Worm (Caenorhabditis elegans): ENCODE results near the gene fbxb-81.
"Not testable (repeated sequence)": the region's sequence is repeated elsewhere in the genome, so short reads cannot be mapped to it uniquely, and the experiment has no call there.

The fbxb-81 gene

DNA sequence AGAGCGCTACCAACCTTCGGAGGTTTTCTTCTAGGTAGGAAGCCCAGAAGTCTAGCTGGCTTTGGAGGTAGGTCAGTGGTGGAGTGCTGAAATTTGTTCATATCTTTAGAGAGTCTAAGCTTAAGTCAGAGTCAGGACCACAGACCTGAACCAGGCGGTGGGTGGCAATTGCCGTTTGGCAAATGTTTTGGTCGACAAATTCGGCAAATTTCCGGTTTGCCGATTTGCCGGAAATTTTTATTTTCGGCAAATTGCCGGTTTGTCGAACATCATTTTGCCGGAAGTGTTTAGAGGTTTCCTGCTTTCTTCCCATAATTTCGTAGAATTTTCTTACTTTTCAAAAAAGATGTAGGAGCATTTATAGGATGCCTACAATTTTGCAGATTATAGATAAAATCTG, 42.2 kb downstream of the fbxb-81 start, which contains the start of gene C29F9.9:
C29F9.9 (minus strand) TSS at position 101 of the 400 bp plus-strand sequence.
- TF ChIP-seq pes-1 (GFP tag; IDR thresholded peaks at IDR 0.05); B0310.2 (tag; optimal IDR thresholded peaks at IDR 0.05); tra-4 (tag; optimal IDR thresholded peaks at IDR 0.05): not testable (repeated sequence)

DNA sequence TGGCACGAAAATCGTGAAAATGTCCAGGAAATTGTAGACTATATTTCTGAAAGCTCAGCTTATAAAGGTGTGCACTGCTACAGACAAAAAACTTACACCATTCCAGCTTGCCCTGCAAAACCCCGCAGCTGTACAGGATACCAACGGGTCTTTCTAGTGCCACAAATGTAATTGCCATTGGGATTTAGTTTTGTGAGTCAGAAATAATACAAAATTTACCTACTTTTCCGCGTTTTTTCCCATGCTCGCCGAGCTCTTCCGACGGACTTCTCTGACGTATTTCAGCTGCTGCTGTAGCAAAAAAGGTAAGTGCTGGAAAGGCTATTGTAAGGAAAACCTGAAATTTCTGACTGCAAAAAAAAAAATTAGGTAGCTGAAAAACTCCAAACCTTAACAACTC, 44.0 kb downstream of the fbxb-81 start, which contains the start of gene C29F9.8:
C29F9.8 (minus strand) TSS at position 101 of the 400 bp plus-strand sequence.
- not testable (repeated sequence) for TF ChIP-seq pes-1 (GFP tag; IDR thresholded peaks at IDR 0.05); F13C5.2 (tag; optimal IDR thresholded peaks at IDR 0.05); B0310.2 (tag; optimal IDR thresholded peaks at IDR 0.05)

DNA sequence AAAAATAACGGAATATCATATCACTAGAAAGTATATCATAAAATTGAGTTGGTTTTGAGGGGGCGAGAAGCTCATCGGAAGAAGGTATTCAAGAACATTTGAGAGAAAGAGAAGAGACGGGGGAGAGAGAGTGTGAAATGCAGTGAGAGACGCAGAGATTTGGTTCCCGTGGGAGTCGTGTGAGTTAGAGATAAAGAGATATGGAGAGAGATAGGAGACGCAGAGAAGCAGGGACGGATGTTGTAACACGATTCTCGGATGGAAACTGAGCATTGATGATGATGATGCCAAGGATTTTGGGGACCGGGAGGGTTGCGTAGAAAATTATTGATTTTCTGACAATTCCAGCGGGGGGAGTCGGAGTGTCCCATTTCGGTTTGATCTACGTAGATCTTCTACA, 44.8 kb downstream of the fbxb-81 start:
- TF ChIP-seq hmg-4 (GFP tag; optimal IDR thresholded peaks at IDR 0.05) (no peak), tbx-37 (GFP tag; conservative IDR thresholded peaks at IDR 0.05) (no peak), tbx-11 (GFP tag; IDR thresholded peaks at IDR 0.05) (no peak), scrt-1 (GFP tag; IDR thresholded peaks at IDR 0.05) (no peak), B0310.2 (tag; optimal IDR thresholded peaks at IDR 0.05) (no peak), hmbx-1 (tag; optimal IDR thresholded peaks at IDR 0.05) (no peak), F13C5.2 (tag; optimal IDR thresholded peaks at IDR 0.05) (no peak), sea-1 (GFP tag; conservative IDR thresholded peaks at IDR 0.05) (no peak), ama-1 (optimal IDR thresholded peaks at IDR 0.05) (no peak), hnd-1 (tag; optimal IDR thresholded peaks at IDR 0.05) (no peak), ets-7 (tag; optimal IDR thresholded peaks at IDR 0.05) (no peak), tra-4 (tag; optimal IDR thresholded peaks at IDR 0.05) (no peak), ceh-13 (GFP tag; optimal IDR thresholded peaks at IDR 0.05) (no peak), flt-1 (GFP tag; IDR thresholded peaks at IDR 0.05) (no peak), ceh-36 (tag; optimal IDR thresholded peaks at IDR 0.05) (no peak)

DNA sequence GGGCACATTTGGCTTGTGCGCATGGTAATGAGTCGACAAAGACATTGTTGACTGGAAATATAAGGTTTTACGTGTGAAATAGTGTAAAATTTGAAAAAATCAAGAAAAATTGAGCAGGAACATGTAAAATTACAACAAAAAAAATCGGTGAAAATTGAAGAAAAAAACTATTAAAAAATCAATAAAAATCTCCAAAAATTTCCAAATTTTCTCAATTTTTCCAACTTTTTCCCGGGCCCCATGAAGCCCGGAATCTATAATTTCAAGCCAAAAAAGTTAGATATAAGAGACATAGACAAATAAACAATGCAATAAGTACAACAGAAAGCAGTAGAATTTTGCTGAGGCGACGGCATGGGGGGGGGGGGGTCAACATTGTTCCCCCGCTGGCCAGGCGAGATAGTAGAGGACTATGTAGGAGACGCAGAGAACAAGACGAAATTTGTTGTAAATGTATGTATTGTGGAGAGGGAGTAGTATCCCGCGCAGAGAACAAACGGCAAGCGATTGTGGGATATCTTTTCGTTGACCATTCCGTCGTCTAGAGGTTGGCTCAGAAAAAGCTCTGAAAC, 46.2 kb downstream of the fbxb-81 start, which contains the start of gene pat-4:
pat-4 (minus strand) TSS at position 51 of the 572 bp plus-strand sequence.
- TF ChIP-seq ama-1 (optimal IDR thresholded peaks at IDR 0.05) (no peak), hmg-4 (GFP tag; optimal IDR thresholded peaks at IDR 0.05) (peak; percentile 61), aly-1 (tag; optimal IDR thresholded peaks at IDR 0.05) (no peak)

DNA sequence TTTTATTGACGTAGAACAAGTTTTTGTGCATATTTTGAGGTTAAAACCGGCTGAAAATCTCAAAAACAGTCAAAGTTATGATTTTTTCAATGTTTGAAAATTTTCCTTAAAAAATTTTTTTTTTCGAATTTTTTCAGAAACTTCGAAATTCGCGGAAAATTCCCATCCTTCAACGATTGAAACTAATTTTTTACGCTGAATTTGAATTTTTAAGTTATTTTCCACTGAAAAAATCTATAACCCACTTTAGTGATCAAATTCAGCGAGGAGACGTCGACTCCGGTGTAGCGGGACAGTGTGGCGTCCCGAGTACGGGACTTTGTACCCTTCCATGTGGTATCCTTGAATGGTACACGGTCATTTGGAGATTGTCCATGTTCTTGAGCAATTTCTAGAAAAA, 48.8 kb downstream of the fbxb-81 start:
- no peak for TF ChIP-seq tbx-37 (GFP tag; conservative IDR thresholded peaks at IDR 0.05)
- no peak for TF ChIP-seq B0310.2 (tag; optimal IDR thresholded peaks at IDR 0.05)
- no peak for TF ChIP-seq ama-1 (optimal IDR thresholded peaks at IDR 0.05)
- TF ChIP-seq aly-1 (tag; optimal IDR thresholded peaks at IDR 0.05) = no peak
- no peak for TF ChIP-seq tbx-11 (GFP tag; IDR thresholded peaks at IDR 0.05)
- TF ChIP-seq sea-1 (GFP tag; conservative IDR thresholded peaks at IDR 0.05) = no peak
- no peak for TF ChIP-seq pes-1 (GFP tag; IDR thresholded peaks at IDR 0.05)
- no peak for TF ChIP-seq flt-1 (GFP tag; IDR thresholded peaks at IDR 0.05)
- TF ChIP-seq ceh-13 (GFP tag; optimal IDR thresholded peaks at IDR 0.05) = no peak
- TF ChIP-seq ets-7 (tag; optimal IDR thresholded peaks at IDR 0.05) = no peak
- no peak for TF ChIP-seq hmg-4 (GFP tag; optimal IDR thresholded peaks at IDR 0.05)
